Fruit fly (Drosophila melanogaster): ENCODE measurements around the gene Set8.

Gene Set8

DNA sequence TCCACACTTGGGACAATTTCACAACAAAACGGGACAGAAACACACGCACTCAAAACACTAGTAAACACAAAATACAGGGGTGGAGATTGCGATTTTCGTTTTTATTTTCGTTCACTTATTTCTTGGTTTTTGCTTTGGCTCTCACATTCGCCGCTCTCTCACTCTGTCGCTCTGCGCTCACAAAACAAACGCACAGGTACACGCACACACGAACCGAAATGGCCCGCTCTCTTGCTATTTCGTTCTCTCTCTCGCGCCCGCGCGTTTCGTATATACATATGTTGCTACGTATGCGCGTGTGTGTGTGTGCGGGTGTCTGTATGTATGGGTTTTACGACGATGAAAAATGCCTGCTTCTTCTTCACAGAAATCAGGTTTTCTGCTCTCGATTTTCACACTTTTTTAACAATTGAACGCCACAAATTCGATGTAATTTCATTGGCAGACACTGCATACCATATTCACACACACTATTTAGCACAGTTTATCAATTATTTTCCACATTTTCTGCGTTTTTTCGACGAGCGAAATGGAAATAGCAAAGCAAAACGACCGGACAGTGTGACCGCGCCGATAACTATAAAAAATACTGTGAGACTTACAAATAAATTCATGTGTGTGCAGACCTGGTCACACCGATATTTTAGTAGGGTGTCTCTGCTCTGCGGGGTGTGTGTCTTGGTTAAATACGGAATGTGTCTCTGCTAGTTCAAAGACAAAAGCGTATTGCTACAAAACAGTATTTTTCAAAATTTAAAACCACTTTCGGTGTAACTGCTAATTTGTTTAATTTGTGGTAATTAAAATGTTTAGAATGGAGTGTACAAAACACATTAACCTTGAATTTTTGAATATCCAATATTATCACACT, 29.3 kb upstream of the Set8 start, which contains the start of gene trx (continued):
- peak; percentile 99 for TF ChIP-seq Trl (optimal IDR thresholded peaks at IDR 0.05)
- peak; percentile 67 for TF ChIP-seq Trl (GFP tag; optimal IDR thresholded peaks at IDR 0.05)
- no peak for TF ChIP-seq CG18619 (GFP tag; optimal IDR thresholded peaks at IDR 0.05)
- no peak for TF ChIP-seq ash1 (GFP tag; optimal IDR thresholded peaks at IDR 0.05)
- TF ChIP-seq Ets65A (GFP tag): no peak
- no peak for TF ChIP-seq Lpt (GFP tag; optimal IDR thresholded peaks at IDR 0.05)
- peak; percentile 18 for TF ChIP-seq CG6813 (GFP tag; optimal IDR thresholded peaks at IDR 0.05)
- TF ChIP-seq CG33213 (GFP tag; optimal IDR thresholded peaks at IDR 0.05): peak; percentile 93
- TF ChIP-seq CG11560 (tag; IDR thresholded peaks at IDR 0.05): no peak
- no peak for TF ChIP-seq CG2875 (GFP tag; optimal IDR thresholded peaks at IDR 0.05)
- TF ChIP-seq CG3726 (GFP tag; IDR thresholded peaks at IDR 0.05): no peak
- no peak for TF ChIP-seq grn (GFP tag; optimal IDR thresholded peaks at IDR 0.05)
- TF ChIP-seq CG8359 (GFP tag; optimal IDR thresholded peaks at IDR 0.05; ENCODE audit: borderline replicate concordance): no peak
- TF ChIP-seq tgo (GFP tag; IDR thresholded peaks at IDR 0.05): no peak
- peak; percentile 65 for TF ChIP-seq gro (GFP tag; optimal IDR thresholded peaks at IDR 0.05)
- no peak for TF ChIP-seq slbo (GFP tag; IDR thresholded peaks at IDR 0.05)
- no peak for TF ChIP-seq Hsf (GFP tag; optimal IDR thresholded peaks at IDR 0.05)
- TF ChIP-seq fd64A (GFP tag; optimal IDR thresholded peaks at IDR 0.05): no peak
- TF ChIP-seq cad (GFP tag; optimal IDR thresholded peaks at IDR 0.05): peak; percentile 11
- no peak for TF ChIP-seq CG6689 (GFP tag; IDR thresholded peaks at IDR 0.05)
- no peak for TF ChIP-seq D19A (tag; optimal IDR thresholded peaks at IDR 0.05)
- no peak for TF ChIP-seq chinmo (GFP tag; IDR thresholded peaks at IDR 0.05; ENCODE audit: partially characterized antibody)
- peak; percentile 13 for TF ChIP-seq CG18262 (tag; optimal IDR thresholded peaks at IDR 0.05)
- no peak for TF ChIP-seq CG1647 (GFP tag; optimal IDR thresholded peaks at IDR 0.05)
- no peak for TF ChIP-seq unpg (GFP tag; optimal IDR thresholded peaks at IDR 0.05)
- TF ChIP-seq oc (tag; optimal IDR thresholded peaks at IDR 0.05): no peak
- TF ChIP-seq hkb (optimal IDR thresholded peaks at IDR 0.05): peak; percentile 38
- TF ChIP-seq hkb (GFP tag; IDR thresholded peaks at IDR 0.05): no peak
- peak; percentile 70 for TF ChIP-seq psq (GFP tag; optimal IDR thresholded peaks at IDR 0.05)
- TF ChIP-seq run (tag; optimal IDR thresholded peaks at IDR 0.05): peak; percentile 37
- no peak for TF ChIP-seq CG7963 (GFP tag; IDR thresholded peaks at IDR 0.05; ENCODE audit: partially characterized antibody)
- TF ChIP-seq dati (GFP tag; IDR thresholded peaks at IDR 0.05): no peak
- peak; percentile 4 for TF ChIP-seq zfh2 (GFP tag; optimal IDR thresholded peaks at IDR 0.05)
- peak in 1 of 2 experiments; percentile 32 for TF ChIP-seq chif (GFP tag; optimal IDR thresholded peaks at IDR 0.05)
- TF ChIP-seq nom (GFP tag; optimal IDR thresholded peaks at IDR 0.05): peak; percentile 56
- TF ChIP-seq YL-1 (GFP tag; optimal IDR thresholded peaks at IDR 0.05): peak; percentile 88
- TF ChIP-seq CG13424 (tag; optimal IDR thresholded peaks at IDR 0.05): no peak
- no peak for TF ChIP-seq CG1832 (GFP tag; optimal IDR thresholded peaks at IDR 0.05)
- no peak for TF ChIP-seq CG13123 (GFP tag; optimal IDR thresholded peaks at IDR 0.05)
- TF ChIP-seq Ets97D (GFP tag; optimal IDR thresholded peaks at IDR 0.05): peak; percentile 81
- TF ChIP-seq Elba2 (GFP tag; optimal IDR thresholded peaks at IDR 0.05): peak; percentile 43
- no peak for TF ChIP-seq lov (optimal IDR thresholded peaks at IDR 0.05)
- no peak for TF ChIP-seq lov (GFP tag; IDR thresholded peaks at IDR 0.05)
- TF ChIP-seq CG6272 (GFP tag; IDR thresholded peaks at IDR 0.05): no peak
- no peak for TF ChIP-seq CG18476 (GFP tag; optimal IDR thresholded peaks at IDR 0.05)
- TF ChIP-seq fd102C (GFP tag; optimal IDR thresholded peaks at IDR 0.05): peak; percentile 29
- TF ChIP-seq dpn (GFP tag; optimal IDR thresholded peaks at IDR 0.05): peak in 1 of 2 experiments; percentile 1
- no peak for TF ChIP-seq sob (GFP tag; IDR thresholded peaks at IDR 0.05)
- peak; percentile 100 for TF ChIP-seq CG17568 (GFP tag; optimal IDR thresholded peaks at IDR 0.05)
- no peak for TF ChIP-seq row (GFP tag; IDR thresholded peaks at IDR 0.05)
- TF ChIP-seq CG17361 (GFP tag; IDR thresholded peaks at IDR 0.05): no peak

All from whole organism, embryonic.